Worm (Caenorhabditis elegans): Measurements from ENCODE around the gene T04F3.3.

The T04F3.3 gene

DNA sequence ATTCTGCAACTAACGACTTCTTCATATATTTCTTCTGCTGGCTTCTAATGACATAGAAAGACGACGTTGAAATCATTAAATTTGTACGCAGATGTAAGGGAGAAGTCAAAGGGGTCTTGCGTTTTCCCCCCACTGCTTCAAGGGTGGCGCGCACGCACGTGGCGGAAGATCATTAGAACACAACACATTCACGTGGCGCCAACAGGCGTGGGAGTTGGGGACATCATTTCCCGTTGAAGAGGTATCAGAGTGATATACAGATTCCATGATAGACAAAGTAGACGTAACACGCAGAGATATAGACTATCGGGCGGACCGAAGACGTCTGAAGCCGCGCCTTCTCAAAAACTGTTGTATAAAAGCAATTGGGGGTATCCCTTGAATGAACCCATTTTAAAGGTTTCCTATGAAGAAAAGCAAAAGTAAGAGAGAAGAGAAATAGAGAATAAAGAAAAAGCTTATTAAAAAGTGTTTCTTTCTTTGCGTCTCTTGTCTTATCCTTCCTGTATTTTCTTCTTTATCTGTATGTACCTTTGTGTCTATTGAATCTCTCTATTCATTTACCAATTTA lies 40.6 kb downstream of the T04F3.3 start (continued):
- peak; percentile 88 to 92 for TF ChIP-seq mdl-1 (tag; optimal IDR thresholded peaks at IDR 0.05)
- TF ChIP-seq zip-11 (GFP tag; IDR thresholded peaks at IDR 0.05) = no peak
- TF ChIP-seq nhr-48 (tag; optimal IDR thresholded peaks at IDR 0.05) = peak; percentile 99
- no peak for TF ChIP-seq lim-7 (GFP tag; IDR thresholded peaks at IDR 0.05)
- TF ChIP-seq lir-3 (tag; optimal IDR thresholded peaks at IDR 0.05) = no peak
- peak in 1 of 2 experiments; percentile 93 for TF ChIP-seq unc-62 (GFP tag; optimal IDR thresholded peaks at IDR 0.05 in 1 of 2)
- no peak for TF ChIP-seq unc-62 (tag; optimal IDR thresholded peaks at IDR 0.05)
- peak; percentile 82 for TF ChIP-seq dmd-6 (GFP tag; IDR thresholded peaks at IDR 0.05)
- TF ChIP-seq ZK337.2 (GFP tag; IDR thresholded peaks at IDR 0.05) = no peak
- no peak for TF ChIP-seq tag-97 (GFP tag; IDR thresholded peaks at IDR 0.05)
- TF ChIP-seq hmg-1.1 (GFP tag; IDR thresholded peaks at IDR 0.05) = 0 out of 2 replicates have a peak, but pooled peaks have one; percentile 34
- TF ChIP-seq nhr-77 (tag; optimal IDR thresholded peaks at IDR 0.05) = no peak
- no peak for TF ChIP-seq ztf-11 (tag; optimal IDR thresholded peaks at IDR 0.05)
- TF ChIP-seq R02D3.7 (tag; optimal IDR thresholded peaks at IDR 0.05) = no peak
- peak; percentile 11 for TF ChIP-seq gei-8 (GFP tag; optimal IDR thresholded peaks at IDR 0.05)
- no peak for TF ChIP-seq arid-1 (GFP tag; conservative IDR thresholded peaks at IDR 0.05)
- 0 out of 2 replicates have a peak, but pooled peaks have one; percentile 5 for TF ChIP-seq saeg-2 (GFP tag; IDR thresholded peaks at IDR 0.05)
- peak; percentile 30 for TF ChIP-seq rbr-2 (tag; optimal IDR thresholded peaks at IDR 0.05)
- TF ChIP-seq lin-38 (GFP tag; IDR thresholded peaks at IDR 0.05) = peak; percentile 37; the same call in 1 of the 2 replicates
- no peak for TF ChIP-seq aly-2 (tag; optimal IDR thresholded peaks at IDR 0.05)
- TF ChIP-seq spr-3 (GFP tag; optimal IDR thresholded peaks at IDR 0.05) = no peak
- TF ChIP-seq daf-8 (GFP tag; IDR thresholded peaks at IDR 0.05) = no peak
- no peak for TF ChIP-seq madf-9 (GFP tag; conservative IDR thresholded peaks at IDR 0.05)
- TF ChIP-seq hlh-30 (tag; optimal IDR thresholded peaks at IDR 0.05; ENCODE audit: insufficient read depth) = peak; percentile 82
- no peak for TF ChIP-seq nhr-42 (GFP tag; IDR thresholded peaks at IDR 0.05)
- peak; percentile 13 for TF ChIP-seq dpl-1 (GFP tag; optimal IDR thresholded peaks at IDR 0.05)
- TF ChIP-seq dmd-8 (GFP tag; IDR thresholded peaks at IDR 0.05) = no peak
- no peak for TF ChIP-seq ceh-44 (GFP tag; IDR thresholded peaks at IDR 0.05)
- TF ChIP-seq ceh-20 (GFP tag; IDR thresholded peaks at IDR 0.05) = peak; percentile 65; the same call in 1 of the 2 replicates
- no peak for TF ChIP-seq skn-1 (tag; optimal IDR thresholded peaks at IDR 0.05)
- no peak for TF ChIP-seq snpc-1.2 (GFP tag; IDR thresholded peaks at IDR 0.05)
- TF ChIP-seq mep-1 (tag; optimal IDR thresholded peaks at IDR 0.05) = peak; percentile 49
- TF ChIP-seq sdz-12 (GFP tag; optimal IDR thresholded peaks at IDR 0.05) = peak; percentile 31
- peak; percentile 74 for TF ChIP-seq ctbp-1 (GFP tag; IDR thresholded peaks at IDR 0.05)
- no peak for TF ChIP-seq aha-1 (tag)
- TF ChIP-seq nhr-76 (tag; optimal IDR thresholded peaks at IDR 0.05) = no peak
- TF ChIP-seq unc-39 (tag; optimal IDR thresholded peaks at IDR 0.05) = no peak
- no peak for TF ChIP-seq ceh-62 (tag; optimal IDR thresholded peaks at IDR 0.05)
- no peak for TF ChIP-seq egl-27 (tag; optimal IDR thresholded peaks at IDR 0.05)
- TF ChIP-seq daf-12 (tag; optimal IDR thresholded peaks at IDR 0.05) = no peak
- TF ChIP-seq cey-2 (tag; optimal IDR thresholded peaks at IDR 0.05; ENCODE audit: borderline replicate concordance, insufficient read depth) = peak; percentile 96
- no peak for TF ChIP-seq ces-1 (GFP tag; optimal IDR thresholded peaks at IDR 0.05)
- no peak for TF ChIP-seq snpc-4 (tag; optimal IDR thresholded peaks at IDR 0.05)
- TF ChIP-seq Y75B8A.6 (GFP tag; IDR thresholded peaks at IDR 0.05) = no peak
- TF ChIP-seq dve-1 (tag; optimal IDR thresholded peaks at IDR 0.05; ENCODE audit: insufficient read depth) = no peak
- TF ChIP-seq pqm-1 (tag; optimal IDR thresholded peaks at IDR 0.05) = no peak
- TF ChIP-seq F10B5.3 (tag; optimal IDR thresholded peaks at IDR 0.05) = no peak
- TF ChIP-seq ceh-32 (tag; optimal IDR thresholded peaks at IDR 0.05; ENCODE audit: poor library complexity) = no peak
- no peak for TF ChIP-seq lin-15B (tag; optimal IDR thresholded peaks at IDR 0.05)
- TF ChIP-seq nhr-237 (tag; optimal IDR thresholded peaks at IDR 0.05) = no peak
- peak; percentile 49 for TF ChIP-seq jun-1 (tag; optimal IDR thresholded peaks at IDR 0.05)
- TF ChIP-seq attf-4 (tag; optimal IDR thresholded peaks at IDR 0.05) = no peak
